Worm (Caenorhabditis elegans): ENCODE results near the gene R07E5.4.

R07E5.4 gene

DNA sequence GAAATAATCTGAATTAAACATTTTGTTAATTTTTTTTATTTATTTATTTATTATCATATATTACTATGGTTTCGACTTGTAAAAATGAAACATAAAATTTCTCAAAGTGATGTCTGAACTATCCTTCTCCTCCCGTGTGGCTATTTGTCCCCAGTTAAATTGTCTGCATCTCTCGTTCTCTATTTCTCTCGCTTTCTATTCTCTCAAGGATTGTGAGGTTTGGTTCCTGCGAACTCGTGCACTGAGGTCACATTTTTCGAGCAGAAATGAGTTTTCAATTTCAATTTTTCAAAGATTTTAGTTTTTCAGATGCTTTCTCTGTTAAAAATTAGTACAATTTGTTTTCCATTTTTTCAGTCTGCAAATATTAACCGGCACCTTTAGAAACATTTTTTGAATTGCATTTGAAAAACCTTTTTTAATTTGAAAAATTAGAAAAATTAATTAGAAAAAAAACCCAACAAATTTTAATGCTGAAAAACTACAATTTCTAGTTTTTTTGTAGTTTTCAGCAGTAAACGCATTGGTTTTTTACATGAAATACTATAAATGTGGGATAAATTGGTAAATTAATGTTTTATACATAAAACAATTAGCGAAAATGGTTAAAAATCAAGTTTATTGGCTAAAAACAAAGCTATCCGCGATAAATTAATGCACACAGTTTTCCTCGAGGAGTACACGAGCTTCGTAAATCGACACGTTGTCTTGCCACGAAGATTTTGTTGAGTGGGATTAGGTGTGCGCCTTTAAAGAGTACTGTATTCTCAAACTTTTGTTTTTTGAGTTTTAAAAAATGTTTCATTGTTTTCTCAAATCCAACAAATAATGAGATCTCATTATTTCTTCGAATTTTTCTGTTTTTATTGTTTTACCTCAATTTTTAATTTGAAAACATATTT, 17.8 kb downstream of the R07E5.4 start (continued):
- no peak for TF ChIP-seq lin-39 (tag; optimal IDR thresholded peaks at IDR 0.05)
- peak; percentile 31 for TF ChIP-seq dve-1 (tag; optimal IDR thresholded peaks at IDR 0.05; ENCODE audit: insufficient read depth)
- no peak for TF ChIP-seq nhr-41 (GFP tag; IDR thresholded peaks at IDR 0.05)
- no peak for TF ChIP-seq set-16 (GFP tag; IDR thresholded peaks at IDR 0.05)
- no peak for TF ChIP-seq Y105C5A.15 (GFP tag; IDR thresholded peaks at IDR 0.05)
- TF ChIP-seq daf-8 (GFP tag; IDR thresholded peaks at IDR 0.05): no peak
- TF ChIP-seq F49E8.2 (tag; optimal IDR thresholded peaks at IDR 0.05; ENCODE audit: borderline replicate concordance): no peak
- no peak for TF ChIP-seq nhr-102 (tag; optimal IDR thresholded peaks at IDR 0.05)
- TF ChIP-seq zag-1 (tag; optimal IDR thresholded peaks at IDR 0.05): no peak
- TF ChIP-seq mdt-29 (GFP tag; IDR thresholded peaks at IDR 0.05): no peak
- TF ChIP-seq nhr-6 (tag; optimal IDR thresholded peaks at IDR 0.05): no peak
- no peak for TF ChIP-seq nhr-237 (tag; optimal IDR thresholded peaks at IDR 0.05)
- no peak for TF ChIP-seq gei-8 (GFP tag; optimal IDR thresholded peaks at IDR 0.05)
- no peak for TF ChIP-seq ama-1 (optimal IDR thresholded peaks at IDR 0.05)
- no peak for TF ChIP-seq zip-2 (tag; optimal IDR thresholded peaks at IDR 0.05)
- TF ChIP-seq hmg-1.1 (GFP tag; IDR thresholded peaks at IDR 0.05): 0 out of 2 replicates have a peak, but pooled peaks have one; percentile 13
- no peak for TF ChIP-seq mes-2 (tag; optimal IDR thresholded peaks at IDR 0.05; ENCODE audit: poor library complexity, severe bottlenecking)
- peak; percentile 46 for TF ChIP-seq R02D3.7 (tag; optimal IDR thresholded peaks at IDR 0.05)
- TF ChIP-seq mxl-3 (GFP tag; optimal IDR thresholded peaks at IDR 0.05): no peak
- TF ChIP-seq daf-16 (GFP tag; optimal IDR thresholded peaks at IDR 0.05): no peak
- peak; percentile 25 for TF ChIP-seq daf-16 (tag; optimal IDR thresholded peaks at IDR 0.05)
- TF ChIP-seq D1046.2 (GFP tag; IDR thresholded peaks at IDR 0.05): no peak
- no peak for TF ChIP-seq zip-11 (GFP tag; IDR thresholded peaks at IDR 0.05)
- TF ChIP-seq ZK337.2 (GFP tag; IDR thresholded peaks at IDR 0.05): no peak
- TF ChIP-seq Y48G9A.11 (GFP tag; IDR thresholded peaks at IDR 0.05): no peak
- no peak for TF ChIP-seq aly-2 (tag; optimal IDR thresholded peaks at IDR 0.05)
- TF ChIP-seq dpl-1 (GFP tag; optimal IDR thresholded peaks at IDR 0.05): no peak
- no peak for TF ChIP-seq ZK546.5 (tag; optimal IDR thresholded peaks at IDR 0.05)
- TF ChIP-seq mxl-2 (GFP tag; conservative IDR thresholded peaks at IDR 0.05): no peak
- no peak for TF ChIP-seq snpc-1.2 (GFP tag; IDR thresholded peaks at IDR 0.05)
- no peak for TF ChIP-seq lin-13 (GFP tag; optimal IDR thresholded peaks at IDR 0.05)
- no peak for TF ChIP-seq Y5F2A.4 (GFP tag; optimal IDR thresholded peaks at IDR 0.05)
- TF ChIP-seq ces-1 (GFP tag; optimal IDR thresholded peaks at IDR 0.05): no peak
- no peak for TF ChIP-seq nhr-76 (tag; optimal IDR thresholded peaks at IDR 0.05)
- TF ChIP-seq sdz-12 (GFP tag; optimal IDR thresholded peaks at IDR 0.05): no peak

DNA sequence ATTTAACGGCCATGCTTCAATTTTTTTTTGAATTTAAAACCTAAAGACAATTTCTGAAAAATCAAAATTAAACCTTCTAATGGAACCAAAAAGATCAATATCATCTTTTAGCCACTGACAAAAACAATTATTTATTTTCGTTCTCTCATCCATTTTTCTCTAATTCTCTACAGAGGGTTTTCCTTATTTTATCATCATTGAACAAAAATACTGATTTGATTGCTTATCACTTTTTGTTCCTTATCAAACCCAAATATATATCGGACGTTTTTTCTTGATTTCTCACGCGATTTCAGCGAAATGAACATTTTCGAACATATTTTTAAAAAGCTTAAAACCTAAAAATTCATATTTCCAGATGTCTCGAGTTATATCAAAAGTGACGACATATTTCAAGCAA, 18.5 kb downstream of the R07E5.4 start, which contains the start of gene mpc-1:
mpc-1 (plus strand) TSS at position 359 of the 400 bp plus-strand sequence.
- peak; percentile 68 for TF ChIP-seq dve-1 (tag; optimal IDR thresholded peaks at IDR 0.05; ENCODE audit: insufficient read depth)
- peak; percentile 72 for TF ChIP-seq dmd-6 (GFP tag; IDR thresholded peaks at IDR 0.05)
- TF ChIP-seq mdl-1 (tag; optimal IDR thresholded peaks at IDR 0.05): peak in 1 of 2 experiments; percentile 42
- TF ChIP-seq daf-16 (GFP tag; optimal IDR thresholded peaks at IDR 0.05): no peak
- peak; percentile 85 for TF ChIP-seq daf-16 (tag; optimal IDR thresholded peaks at IDR 0.05)
- TF ChIP-seq nhr-77 (tag; optimal IDR thresholded peaks at IDR 0.05): peak; percentile 75
- no peak for TF ChIP-seq lin-29 (GFP tag; IDR thresholded peaks at IDR 0.05)
- TF ChIP-seq nhr-6 (tag; optimal IDR thresholded peaks at IDR 0.05): no peak
- peak; percentile 61 for TF ChIP-seq nhr-28 (tag; optimal IDR thresholded peaks at IDR 0.05)
- TF ChIP-seq pqm-1 (tag; optimal IDR thresholded peaks at IDR 0.05): peak; percentile 77
- peak; percentile 50 for TF ChIP-seq hlh-11 (tag; optimal IDR thresholded peaks at IDR 0.05)
